Worm (Caenorhabditis elegans) whole organism, L4 larva: ENCODE data around the gene F55C5.17.

Experiments used
- ama-1 ChIP-seq: fragments of 150-350 bp; optimal IDR thresholded peaks from 2 replicates; lab custom pipeline; 2014; ENCODE audit warnings: inconsistent platforms, mixed read lengths
- lin-29 ChIP-seq: fragments of 200-800 bp; sonication (Bioruptor generic); IDR thresholded peaks from 2 replicates; pipeline ENCODE4 v1.3.6; 2022; ENCODE audit warnings: missing genetic modification reagents, missing genetic modification characterization, missing compliant biosample characterization

DNA sequence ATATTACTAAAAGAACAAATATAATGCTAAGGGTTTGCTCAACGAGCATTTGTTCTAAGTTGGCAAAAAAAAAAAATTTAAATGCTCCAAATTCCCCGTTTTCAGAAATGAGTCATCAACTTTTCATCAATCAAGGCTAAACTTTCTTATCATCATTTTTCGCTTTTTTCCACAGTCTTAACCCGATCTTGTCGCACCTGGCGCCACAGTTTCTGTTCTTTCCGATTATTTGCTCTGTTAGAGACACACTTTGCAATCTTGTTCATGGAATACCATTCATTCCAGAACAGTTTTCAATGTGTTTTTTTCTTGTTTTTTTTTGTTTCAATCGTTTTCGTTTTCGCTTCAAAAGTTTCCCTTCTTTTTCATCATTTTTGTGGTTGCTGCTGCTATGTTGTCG is 4.2 kb upstream of the F55C5.17 start:
- no peak for TF ChIP-seq lin-29 (GFP tag; lab: Robert Waterston, UW)
- TF ChIP-seq ama-1 (lab: Kevin White, UChicago): no peak
